Worm (Caenorhabditis elegans) whole organism, midembryonic: Measurements from ENCODE around the gene F40A3.2.

ENCODE experiments used
- T22C8.4 ChIP-seq: fragments of 200-800 bp; sonication (Bioruptor generic); IDR thresholded peaks from 2 replicates; pipeline ENCODE4 v1.3.6; 2022; ENCODE audit warnings: missing genetic modification characterization, missing compliant biosample characterization
- cog-1 ChIP-seq: sonication (generic microtip); optimal IDR thresholded peaks from 2 replicates; lab custom pipeline; 2016; ENCODE audit warnings: missing genetic modification characterization, missing compliant biosample characterization
- flt-1 ChIP-seq: fragments of 200-800 bp; sonication (Bioruptor generic); IDR thresholded peaks from 2 replicates; pipeline ENCODE4 v1.3.6; 2022; ENCODE audit warnings: missing genetic modification characterization, missing compliant biosample characterization
- klf-2 ChIP-seq: fragments of 200-800 bp; sonication (Bioruptor generic); conservative IDR thresholded peaks from 2 replicates; pipeline ENCODE4 v1.3.6; 2022; ENCODE audit warnings: missing genetic modification reagents, missing genetic modification characterization, missing compliant biosample characterization
- med-1 ChIP-seq: sonication (generic microtip); optimal IDR thresholded peaks from 2 replicates; lab custom pipeline; 2017; ENCODE audit warnings: missing genetic modification characterization, mild to moderate bottlenecking, missing compliant biosample characterization, antibody characterized with exemption, missing genetic modification reagents; ENCODE audit not compliant: insufficient read depth
- ref-1 ChIP-seq: fragments of 200-800 bp; sonication (Bioruptor generic); conservative IDR thresholded peaks from 2 replicates; pipeline ENCODE4 v1.3.6; 2022; ENCODE audit warnings: missing genetic modification reagents, missing genetic modification characterization, missing compliant biosample characterization
- tab-1 ChIP-seq: fragments of 200-800 bp; sonication (Bioruptor generic); IDR thresholded peaks from 2 replicates; pipeline ENCODE4 v1.3.6; 2022; ENCODE audit warnings: missing genetic modification characterization, missing compliant biosample characterization
- ztf-23 ChIP-seq: fragments of 200-800 bp; sonication (Bioruptor generic); IDR thresholded peaks from 2 replicates; pipeline ENCODE4 v1.3.6; 2022; ENCODE audit warnings: missing genetic modification reagents, missing genetic modification characterization, missing compliant biosample characterization
- ztf-29 ChIP-seq: fragments of 200-800 bp; sonication (Bioruptor generic); IDR thresholded peaks from 2 replicates; pipeline ENCODE4 v1.3.6; 2022; ENCODE audit warnings: missing genetic modification reagents, missing genetic modification characterization, missing compliant biosample characterization

Gene F40A3.2

ce11 chrV:7878411-7878964, at the start of gene F40A3.2:
F40A3.2 (plus strand) TSS chrV:7878914.
- TF ChIP-seq ztf-23 (no peak), tab-1 (GFP tag; lab: Robert Waterston, UW) (no peak), cog-1 (no peak), med-1 (GFP tag; lab: Kevin White, UChicago) (no peak)

DNA sequence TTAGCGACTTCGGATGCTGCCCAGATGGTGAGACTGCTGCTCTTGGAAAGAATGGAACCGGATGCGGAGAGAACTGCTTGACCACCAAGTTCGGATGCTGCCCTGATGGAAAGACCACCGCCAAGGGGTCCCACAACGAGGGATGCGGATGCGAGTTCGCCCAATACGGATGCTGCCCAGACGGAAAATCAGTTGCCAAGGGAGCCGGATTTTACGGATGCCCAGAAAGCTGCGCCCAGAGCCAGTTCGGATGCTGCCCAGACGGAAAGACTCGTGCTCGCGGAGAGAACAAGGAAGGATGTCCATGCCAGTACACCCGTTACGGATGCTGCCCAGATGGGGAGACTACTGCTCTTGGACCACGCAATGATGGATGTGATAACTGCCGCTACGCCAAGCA, 47.8 kb upstream of the F40A3.2 start:
- TF ChIP-seq tab-1 (GFP tag; lab: Robert Waterston, UW): no peak
- no peak for TF ChIP-seq flt-1 (GFP tag; lab: Robert Waterston, UW)
- no peak for TF ChIP-seq T22C8.4 (GFP tag; lab: Robert Waterston, UW)
- TF ChIP-seq klf-2 (GFP tag; lab: Robert Waterston, UW): no peak
- TF ChIP-seq ztf-23: no peak
- TF ChIP-seq ref-1 (GFP tag; lab: Robert Waterston, UW): no peak
- TF ChIP-seq cog-1: no peak
- no peak for TF ChIP-seq ztf-29 (GFP tag; lab: Robert Waterston, UW)
- no peak for TF ChIP-seq med-1 (GFP tag; lab: Kevin White, UChicago)

DNA sequence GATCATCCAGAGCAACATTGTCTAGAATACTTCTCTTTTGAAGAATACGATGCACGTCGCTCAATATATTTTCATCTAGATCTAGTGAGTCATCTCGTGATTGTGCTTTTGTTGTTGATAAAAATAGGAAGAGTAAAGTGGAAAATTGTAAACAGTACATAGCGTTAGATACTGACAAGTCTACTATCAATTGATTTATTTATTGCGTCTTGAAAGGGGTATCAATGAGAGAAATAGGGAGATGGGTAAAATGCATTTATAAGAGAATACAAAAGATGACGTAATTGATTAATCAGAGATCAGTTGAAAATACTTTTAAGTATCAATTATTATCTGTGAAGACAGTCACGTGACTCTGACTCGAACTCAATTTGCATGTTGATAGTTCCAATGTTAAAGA, 41.8 kb upstream of the F40A3.2 start, which contains the start of gene txt-5:
TSS of gene txt-5 (minus strand) at position 224 of the 400 bp plus-strand sequence.
- TF ChIP-seq flt-1 (GFP tag; lab: Robert Waterston, UW) (no peak), ztf-23 (no peak), klf-2 (GFP tag; lab: Robert Waterston, UW) (no peak)

ce11 chrV:7837809-7838208, 40.9 kb upstream of the F40A3.2 start, which contains the start of gene ttr-33:
ttr-33 (minus strand) TSS chrV:7837909.
- TF ChIP-seq klf-2 (GFP tag; lab: Robert Waterston, UW): no peak
- no peak for TF ChIP-seq cog-1
- TF ChIP-seq tab-1 (GFP tag; lab: Robert Waterston, UW): no peak
- no peak for TF ChIP-seq ztf-29 (GFP tag; lab: Robert Waterston, UW)
- TF ChIP-seq med-1 (GFP tag; lab: Kevin White, UChicago): no peak
- TF ChIP-seq T22C8.4 (GFP tag; lab: Robert Waterston, UW): no peak
- TF ChIP-seq ztf-23: no peak
- TF ChIP-seq ref-1 (GFP tag; lab: Robert Waterston, UW): no peak
- TF ChIP-seq flt-1 (GFP tag; lab: Robert Waterston, UW): no peak

ce11 chrV:7839485-7839884, 39.2 kb upstream of the F40A3.2 start, which contains the start of gene C37C3.12:
C37C3.12 (minus strand) TSS chrV:7839585.
- no peak for TF ChIP-seq flt-1 (GFP tag; lab: Robert Waterston, UW)
- no peak for TF ChIP-seq ztf-23

- TF ChIP-seq ztf-23 (no peak), med-1 (GFP tag; lab: Kevin White, UChicago) (no peak), tab-1 (GFP tag; lab: Robert Waterston, UW) (no peak), flt-1 (GFP tag; lab: Robert Waterston, UW) (no peak), ref-1 (GFP tag; lab: Robert Waterston, UW) (no peak)
These were observed 36.5 kb upstream of the F40A3.2 start, which contains the start of gene grd-8 for ce11 chrV:7842228-7842627. grd-8 (plus strand) TSS chrV:7842528.

ce11 chrV:7847170-7847569, 31.5 kb upstream of the F40A3.2 start, which contains the start of gene memo-1:
memo-1 (minus strand) TSS chrV:7847171.
- TF ChIP-seq ref-1 (GFP tag; lab: Robert Waterston, UW): no peak
- no peak for TF ChIP-seq cog-1
- no peak for TF ChIP-seq med-1 (GFP tag; lab: Kevin White, UChicago)

DNA sequence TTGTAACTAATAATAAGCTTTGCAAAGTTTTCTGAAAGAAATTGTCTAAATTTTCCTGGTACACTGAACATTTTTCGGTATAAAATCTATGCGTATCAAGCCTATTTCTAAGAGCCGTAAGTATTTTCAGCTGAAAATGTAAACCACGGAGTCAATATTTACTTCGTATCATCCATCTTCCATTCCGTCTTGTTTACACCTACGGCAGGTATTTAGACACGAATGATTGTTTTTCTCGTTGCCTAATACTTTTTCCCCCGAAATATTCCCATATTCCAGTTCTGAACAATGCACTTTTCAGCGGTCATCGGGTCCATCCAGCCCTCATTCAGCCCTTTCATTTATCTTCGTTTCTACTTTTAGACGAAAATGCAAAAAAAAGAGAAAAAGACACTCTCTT, 31.0 kb upstream of the F40A3.2 start:
- TF ChIP-seq ztf-29 (GFP tag; lab: Robert Waterston, UW) (no peak), tab-1 (GFP tag; lab: Robert Waterston, UW) (no peak), flt-1 (GFP tag; lab: Robert Waterston, UW) (no peak), ztf-23 (no peak), T22C8.4 (GFP tag; lab: Robert Waterston, UW) (no peak), med-1 (GFP tag; lab: Kevin White, UChicago) (no peak), ref-1 (GFP tag; lab: Robert Waterston, UW) (no peak), klf-2 (GFP tag; lab: Robert Waterston, UW) (no peak), cog-1 (no peak)

ce11 chrV:7848251-7848650, 30.5 kb upstream of the F40A3.2 start:
- no peak for TF ChIP-seq ztf-23
- no peak for TF ChIP-seq ztf-29 (GFP tag; lab: Robert Waterston, UW)
- TF ChIP-seq cog-1: peak; percentile 1
- TF ChIP-seq tab-1 (GFP tag; lab: Robert Waterston, UW): no peak

DNA sequence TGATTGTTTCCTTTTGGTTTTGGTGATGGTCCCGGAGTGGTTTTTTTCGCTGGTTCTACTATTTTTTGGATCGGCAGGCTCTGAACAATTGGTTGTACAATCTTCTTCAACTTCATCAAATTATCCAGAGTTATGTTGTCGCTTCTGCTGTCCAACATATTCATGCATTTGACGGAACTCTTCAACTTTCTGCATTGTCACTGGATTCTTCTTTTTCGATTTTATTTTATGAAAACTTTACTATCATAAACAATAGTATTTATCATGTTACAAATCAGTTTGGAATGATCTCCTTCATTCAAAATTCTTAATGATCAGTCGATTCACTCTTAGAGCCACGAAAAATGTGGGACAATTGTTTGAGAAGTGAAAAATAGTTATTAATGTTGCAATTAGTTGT, 26.6 kb upstream of the F40A3.2 start:
- TF ChIP-seq T22C8.4 (GFP tag; lab: Robert Waterston, UW) (no peak), ztf-29 (GFP tag; lab: Robert Waterston, UW) (no peak), ztf-23 (no peak), klf-2 (GFP tag; lab: Robert Waterston, UW) (no peak), med-1 (GFP tag; lab: Kevin White, UChicago) (no peak), cog-1 (no peak), ref-1 (GFP tag; lab: Robert Waterston, UW) (no peak), flt-1 (GFP tag; lab: Robert Waterston, UW) (no peak), tab-1 (GFP tag; lab: Robert Waterston, UW) (no peak)

DNA sequence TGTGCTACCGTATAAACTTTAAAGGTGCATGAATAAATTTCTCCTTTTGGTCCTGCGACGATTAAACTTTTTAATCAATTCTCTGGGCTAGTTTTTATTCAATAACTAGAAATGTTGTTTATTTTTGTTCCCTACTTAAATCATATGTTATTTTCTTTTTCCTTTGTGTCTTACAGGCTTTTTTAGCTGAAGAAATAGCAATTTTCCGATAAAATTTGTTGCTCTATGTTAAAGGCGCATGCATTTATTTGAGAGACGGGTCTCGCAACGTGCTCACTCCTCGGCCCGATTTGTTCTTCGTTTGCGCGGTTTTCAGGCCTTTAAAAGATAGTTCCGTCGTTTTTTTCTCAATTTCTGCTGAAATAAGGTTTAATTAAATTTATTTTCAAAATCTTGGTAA, 24.8 kb upstream of the F40A3.2 start:
- no peak for TF ChIP-seq ztf-29 (GFP tag; lab: Robert Waterston, UW)
- no peak for TF ChIP-seq T22C8.4 (GFP tag; lab: Robert Waterston, UW)
- TF ChIP-seq klf-2 (GFP tag; lab: Robert Waterston, UW): no peak
- TF ChIP-seq med-1 (GFP tag; lab: Kevin White, UChicago): no peak
- TF ChIP-seq flt-1 (GFP tag; lab: Robert Waterston, UW): no peak
- TF ChIP-seq tab-1 (GFP tag; lab: Robert Waterston, UW): no peak
- TF ChIP-seq cog-1: no peak
- no peak for TF ChIP-seq ztf-23
- TF ChIP-seq ref-1 (GFP tag; lab: Robert Waterston, UW): no peak
